Fruit fly (Drosophila melanogaster): Measurements from ENCODE around the gene nSMase.

nSMase gene

DNA sequence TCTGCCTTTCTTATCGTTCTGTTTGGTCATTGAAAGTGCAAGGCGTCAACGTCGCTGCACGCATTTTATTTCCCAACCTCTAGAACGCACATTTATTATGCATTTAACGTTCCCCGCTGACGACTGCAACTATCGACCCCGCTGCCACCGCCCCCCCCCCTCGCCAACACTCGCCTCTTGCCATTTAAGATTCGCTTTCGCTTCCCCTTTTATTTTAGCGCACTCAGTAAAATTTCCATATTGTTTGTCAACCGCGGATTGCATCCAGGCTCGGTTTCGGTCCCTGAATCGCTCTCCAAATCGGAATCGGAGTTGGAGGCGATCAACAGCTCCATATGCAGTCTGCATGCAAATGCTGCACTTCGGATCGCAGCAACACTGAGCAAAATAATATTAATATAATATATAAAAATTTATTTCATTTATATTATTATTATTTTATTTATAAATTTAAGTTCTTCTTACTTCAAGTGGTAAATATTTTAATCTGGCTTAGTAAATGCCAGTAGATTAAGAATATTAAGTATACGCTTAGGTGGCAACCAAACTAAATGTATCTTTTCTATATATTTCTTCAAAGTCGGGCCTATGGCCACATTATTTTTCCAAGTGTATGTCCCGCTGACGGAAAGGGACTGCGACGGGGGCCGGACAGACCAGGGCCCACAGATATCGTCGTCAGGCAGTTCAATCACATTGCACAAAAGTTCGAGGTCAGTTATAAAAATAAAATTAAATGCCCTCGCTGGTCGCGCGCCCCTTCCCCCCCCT, 21.8 kb downstream of the nSMase start:
- TF ChIP-seq CTCF (optimal IDR thresholded peaks at IDR 0.05) (no peak), CG8478 (optimal IDR thresholded peaks at IDR 0.05) (no peak)

DNA sequence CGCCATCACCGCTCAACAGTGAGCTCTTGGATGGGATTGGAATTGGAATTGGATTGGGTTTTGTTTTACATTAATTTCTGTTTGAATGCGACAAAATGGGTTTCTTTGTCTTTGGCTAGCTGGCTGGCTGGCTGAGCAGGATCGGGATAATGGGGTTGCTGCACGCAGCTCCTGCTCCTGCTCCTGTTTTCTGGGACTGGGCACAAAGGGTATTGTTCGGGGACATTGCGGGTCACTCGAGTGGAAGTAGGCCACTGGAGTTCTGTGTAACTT, 22.3 kb downstream of the nSMase start:
- TF ChIP-seq CG8478 (optimal IDR thresholded peaks at IDR 0.05) (no peak), CTCF (optimal IDR thresholded peaks at IDR 0.05) (no peak)

DNA sequence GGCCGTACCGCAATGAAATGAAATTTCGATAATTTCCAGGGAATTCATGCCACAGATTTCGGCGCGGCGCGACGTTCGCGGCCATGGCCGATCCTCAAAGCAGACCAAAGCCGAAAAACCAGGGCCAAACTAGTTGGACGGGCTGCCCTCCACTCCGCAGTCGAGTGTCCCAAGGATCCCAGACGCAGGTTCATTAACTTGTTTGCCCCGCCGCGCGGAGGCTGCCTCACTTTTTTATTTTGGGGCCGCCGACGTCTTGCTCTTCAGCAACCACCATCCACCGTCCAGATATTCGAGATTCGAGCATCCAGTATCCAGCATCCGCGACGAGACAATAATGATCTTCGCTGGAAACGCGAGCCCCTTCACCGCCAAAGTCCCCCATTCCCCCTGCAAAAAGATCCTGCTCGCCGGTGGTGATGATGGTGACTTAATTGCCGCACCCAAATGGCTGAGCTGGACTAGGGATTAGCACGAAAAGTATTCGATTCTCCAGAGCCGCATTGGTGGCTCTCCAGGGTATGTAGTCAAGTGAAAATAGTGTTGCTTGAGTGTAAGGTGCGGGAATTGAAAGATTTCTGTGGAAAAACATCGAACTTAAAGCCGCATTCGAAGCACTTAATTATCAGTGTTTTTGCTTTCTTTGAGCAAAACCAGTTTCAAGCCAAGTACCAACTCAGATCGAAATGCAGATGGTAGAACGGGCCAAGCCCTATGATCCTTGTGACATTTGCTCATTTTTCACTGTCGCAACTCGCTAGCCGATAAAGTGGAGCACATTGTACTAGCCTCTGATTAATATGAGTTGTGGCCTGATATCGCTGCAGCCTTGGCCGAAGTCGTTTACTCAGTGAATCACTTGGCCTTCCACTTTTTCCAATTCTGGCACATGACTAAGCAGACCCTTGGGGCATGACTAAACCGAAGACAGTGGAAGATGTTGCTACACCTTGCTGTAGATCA, 23.4 kb downstream of the nSMase start:
- no peak for TF ChIP-seq CG8478 (optimal IDR thresholded peaks at IDR 0.05)
- TF ChIP-seq CTCF (optimal IDR thresholded peaks at IDR 0.05), result no peak

DNA sequence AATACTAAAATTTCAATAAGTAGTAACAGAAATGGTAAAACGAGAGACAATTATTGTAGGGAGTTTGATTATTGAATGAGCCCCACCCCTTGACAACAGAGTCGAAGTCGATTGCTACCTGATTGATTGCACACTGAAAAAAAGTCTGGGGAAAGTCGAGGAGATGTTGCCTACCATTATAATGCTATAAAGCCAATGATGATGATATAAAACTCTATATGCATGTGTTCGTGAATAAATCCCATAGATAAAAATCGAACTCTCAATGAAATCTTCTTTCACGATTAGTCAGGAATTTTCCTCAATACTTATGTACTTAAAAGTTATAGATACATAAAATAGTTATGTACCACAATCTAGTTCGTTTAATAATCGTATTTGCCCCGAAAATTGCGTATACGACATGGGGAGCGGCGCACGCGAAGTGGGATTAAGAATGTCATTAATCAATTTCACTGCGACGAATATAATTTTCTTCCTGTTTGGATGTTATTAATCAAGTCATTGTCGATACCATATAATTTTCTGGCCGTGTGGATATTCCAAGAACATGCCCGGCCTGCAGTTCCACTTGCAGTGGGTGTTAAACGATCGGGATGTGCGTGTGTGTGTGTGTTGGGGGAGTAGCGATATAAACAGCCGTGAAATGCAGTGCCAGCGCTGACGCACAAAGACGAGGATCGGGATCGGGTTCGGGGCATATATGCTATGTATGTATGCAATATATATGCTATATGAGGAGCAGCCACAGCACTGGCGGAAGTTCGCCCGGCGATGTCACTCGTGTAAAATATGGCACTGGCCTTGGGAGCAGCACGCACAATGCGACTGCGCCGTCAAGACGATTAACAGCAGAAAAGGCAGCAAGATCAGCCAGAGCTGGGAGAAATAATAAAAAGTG, 25.5 kb downstream of the nSMase start, which contains the start of gene CG12078:
Gene CG12078 (minus strand): TSS at position 51 of the 901 bp plus-strand sequence.
- TF ChIP-seq CG8478 (optimal IDR thresholded peaks at IDR 0.05) (no peak), CTCF (optimal IDR thresholded peaks at IDR 0.05) (no peak)

DNA sequence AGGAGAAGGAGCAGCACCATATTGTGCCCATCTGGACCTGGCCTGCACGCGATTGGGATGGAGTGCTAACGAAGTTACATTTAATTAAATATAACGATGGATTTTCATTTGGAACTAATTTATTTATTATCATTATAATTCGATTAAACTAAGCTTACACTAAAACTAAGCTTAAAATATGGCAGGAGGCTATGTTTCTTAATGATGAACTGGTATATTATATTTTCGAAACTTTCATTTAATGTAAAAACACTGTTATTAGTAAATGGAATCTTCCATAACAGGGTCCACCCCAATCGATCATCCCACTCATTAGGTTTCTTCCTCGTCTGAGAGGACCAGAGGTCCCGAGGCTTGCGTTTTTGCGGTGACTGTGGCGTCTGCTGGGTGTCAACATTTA, 26.2 kb downstream of the nSMase start:
- TF ChIP-seq CTCF (optimal IDR thresholded peaks at IDR 0.05) (no peak), CG8478 (optimal IDR thresholded peaks at IDR 0.05) (no peak)

DNA sequence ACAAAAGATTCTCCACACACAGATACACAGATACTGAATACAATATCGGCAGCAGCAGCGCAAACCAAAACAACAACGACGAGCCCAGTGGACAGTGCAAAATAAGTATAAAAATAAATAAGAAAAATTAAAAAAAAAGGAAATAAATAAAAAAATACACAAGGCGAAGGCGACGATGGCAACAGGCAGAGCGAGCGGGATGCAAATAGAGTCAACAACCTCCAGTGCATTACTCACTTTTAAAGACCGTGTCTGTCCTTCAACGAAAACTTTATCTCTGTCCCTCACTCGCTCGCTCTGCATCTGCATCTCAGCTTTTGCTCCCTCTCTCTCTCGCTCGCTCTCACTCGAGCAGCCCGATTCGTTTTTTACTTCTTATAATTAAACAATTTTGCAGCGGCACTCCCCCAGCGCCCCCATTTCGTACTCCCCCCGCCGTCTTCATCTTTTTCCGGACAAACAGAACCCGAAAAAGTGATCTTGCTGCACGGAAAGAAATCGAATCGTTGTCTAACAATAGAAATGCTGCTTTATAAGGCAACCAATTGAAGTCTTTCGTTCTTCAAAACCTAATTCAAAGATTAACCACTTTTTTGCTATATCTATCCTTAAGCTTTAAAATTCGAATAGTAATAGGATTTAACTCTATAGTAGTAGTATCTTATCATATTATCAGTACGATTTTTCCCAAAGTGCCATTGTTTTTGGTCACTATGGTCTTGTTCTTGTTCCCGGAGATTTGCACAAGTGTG, 27.6 kb downstream of the nSMase start:
- TF ChIP-seq CG8478 (optimal IDR thresholded peaks at IDR 0.05), result no peak
- TF ChIP-seq CTCF (optimal IDR thresholded peaks at IDR 0.05), result no peak

DNA sequence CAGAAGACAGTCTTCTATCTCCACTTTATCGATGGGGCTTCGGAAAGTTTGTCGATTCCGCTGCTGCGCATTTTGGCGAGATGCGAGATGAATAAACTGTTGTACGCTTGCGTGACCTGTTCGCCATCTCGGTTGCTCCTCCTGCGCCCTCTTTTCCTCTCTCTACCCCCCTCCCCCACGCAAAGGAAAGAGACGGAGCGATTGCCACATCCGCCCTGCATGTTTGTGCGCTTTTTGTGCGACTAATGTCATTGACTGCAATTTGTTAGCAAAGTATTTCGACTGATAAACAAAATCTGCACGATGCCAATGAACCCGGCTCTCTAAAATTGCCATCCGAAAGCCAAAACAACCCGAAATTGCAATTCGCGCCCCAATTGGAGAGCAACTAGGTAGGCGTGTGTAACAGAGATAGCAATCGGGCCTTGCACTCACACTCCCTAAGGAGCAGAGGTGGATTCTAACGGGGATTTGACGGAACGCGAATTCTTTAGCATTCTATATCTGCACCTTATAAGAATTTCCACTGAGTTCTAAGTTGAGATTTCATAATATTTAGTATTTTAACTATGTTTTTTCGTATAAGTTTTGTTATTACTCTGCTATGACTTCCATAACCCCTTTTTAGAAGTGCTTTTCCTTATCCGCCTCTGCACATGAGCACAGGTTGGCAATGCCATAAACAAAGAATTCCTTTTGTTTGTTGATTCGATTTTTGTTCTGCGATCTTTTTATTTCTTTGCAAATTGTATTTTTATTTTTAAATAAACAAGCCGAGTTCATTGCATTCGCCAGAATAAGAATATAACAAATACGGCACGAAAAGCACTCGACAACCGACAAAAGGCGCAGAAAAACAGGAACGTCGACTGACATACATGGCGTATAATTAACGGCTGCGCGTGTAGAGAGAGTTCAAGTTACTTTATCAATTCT, 28.4 kb downstream of the nSMase start, which contains the start of gene CG43389:
Gene CG43389 (plus strand): TSS at position 886 of the 936 bp plus-strand sequence.
- TF ChIP-seq CTCF (optimal IDR thresholded peaks at IDR 0.05), result no peak
- TF ChIP-seq CG8478 (optimal IDR thresholded peaks at IDR 0.05), result no peak

DNA sequence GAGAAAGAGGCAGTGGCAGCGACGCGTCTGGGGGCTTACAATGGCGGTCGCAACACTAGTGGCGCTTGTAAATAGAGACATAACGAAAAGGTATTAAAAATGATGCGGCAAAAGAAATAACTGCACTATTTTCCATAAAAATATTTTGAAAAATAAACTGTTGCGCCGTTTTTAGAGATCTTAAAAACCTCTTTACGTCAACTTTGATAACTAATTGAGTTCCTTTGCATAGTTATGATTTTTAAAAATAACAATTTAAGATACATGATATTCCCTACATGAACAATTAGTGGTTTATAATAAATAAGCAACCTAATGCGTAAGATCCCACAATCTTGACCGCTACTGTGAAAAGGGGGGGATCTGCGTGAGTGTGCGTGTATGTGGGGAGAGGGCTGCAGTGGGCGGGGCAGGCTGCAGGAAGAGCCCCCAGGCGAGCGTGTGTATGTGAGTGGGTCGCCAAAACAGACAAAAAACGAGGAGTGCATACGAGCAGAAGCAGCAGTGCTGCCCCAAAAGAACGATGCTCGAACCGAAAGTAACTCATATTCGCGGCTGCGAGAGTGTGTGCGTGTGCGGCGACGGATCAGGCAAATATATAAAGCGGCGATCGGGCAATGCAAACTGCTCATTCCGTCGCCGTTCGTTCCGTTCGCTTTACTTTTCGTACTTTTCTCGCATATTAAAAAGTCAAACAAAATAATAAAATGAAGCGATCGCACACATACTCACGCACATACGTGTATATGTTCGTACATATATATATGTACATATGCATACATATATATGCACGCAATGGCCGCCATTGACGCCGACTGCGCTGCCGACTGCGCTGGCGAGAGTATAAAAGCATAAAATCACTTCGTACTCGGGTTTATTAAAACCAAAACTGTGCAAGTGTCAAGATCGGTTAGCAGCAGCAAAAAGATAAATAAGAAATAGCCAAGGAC, 30.0 kb downstream of the nSMase start:
- TF ChIP-seq CTCF (optimal IDR thresholded peaks at IDR 0.05), result no peak
- TF ChIP-seq CG8478 (optimal IDR thresholded peaks at IDR 0.05), result no peak

DNA sequence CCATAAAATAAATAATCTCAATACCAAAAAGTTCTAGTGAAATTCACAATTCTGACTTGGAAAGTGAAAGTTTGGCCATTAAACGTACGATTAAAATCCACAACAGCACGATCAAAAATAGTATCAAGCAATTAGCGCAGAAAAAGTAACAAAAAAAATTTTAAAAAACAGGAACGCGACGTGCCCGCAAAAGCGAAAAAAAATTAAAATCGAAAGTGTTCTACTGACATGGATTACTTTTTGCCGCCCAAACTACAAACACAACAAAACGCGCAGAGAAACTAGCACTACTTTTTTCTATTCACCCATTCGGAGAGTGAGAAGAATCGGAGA, 30.7 kb downstream of the nSMase start:
- TF ChIP-seq CG8478 (optimal IDR thresholded peaks at IDR 0.05), result no peak
- no peak for TF ChIP-seq CTCF (optimal IDR thresholded peaks at IDR 0.05)

DNA sequence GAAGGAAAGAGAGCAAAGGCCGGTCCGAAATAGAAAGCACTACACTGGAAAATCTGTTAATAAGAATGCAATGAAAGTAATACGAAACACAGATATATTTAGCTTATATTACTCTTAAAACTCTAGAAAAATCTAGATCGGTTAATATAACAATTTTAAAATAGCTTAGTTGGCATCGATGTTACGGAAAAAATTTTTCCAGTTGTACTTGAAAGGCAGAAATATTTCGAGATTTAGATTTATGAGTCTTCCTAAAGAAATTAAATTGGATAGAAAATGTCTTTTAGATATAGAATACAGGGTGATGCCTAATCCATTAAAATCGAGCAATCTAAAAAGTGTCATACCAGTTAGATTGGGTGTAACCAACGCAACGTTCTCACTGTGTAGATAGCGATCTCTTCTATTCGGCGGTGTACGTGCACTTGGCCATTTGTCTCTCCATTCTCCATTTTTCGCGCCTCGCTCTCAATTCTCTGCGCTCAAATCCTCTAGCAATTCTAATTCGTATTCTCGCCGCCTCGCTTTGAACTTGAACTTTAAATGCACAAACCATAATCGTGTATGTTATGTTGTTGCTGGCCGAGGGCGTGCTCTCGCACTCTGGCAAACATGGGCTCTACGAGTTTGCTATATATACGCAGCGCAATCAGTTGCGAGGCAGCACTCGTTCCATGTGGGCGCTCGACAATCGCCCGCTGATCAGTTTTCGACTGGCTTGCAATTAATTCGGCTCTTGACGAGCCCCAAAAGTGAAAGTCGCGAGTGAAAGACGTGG, 31.2 kb downstream of the nSMase start:
- no peak for TF ChIP-seq CG8478 (optimal IDR thresholded peaks at IDR 0.05)
- TF ChIP-seq CTCF (optimal IDR thresholded peaks at IDR 0.05), result no peak

DNA sequence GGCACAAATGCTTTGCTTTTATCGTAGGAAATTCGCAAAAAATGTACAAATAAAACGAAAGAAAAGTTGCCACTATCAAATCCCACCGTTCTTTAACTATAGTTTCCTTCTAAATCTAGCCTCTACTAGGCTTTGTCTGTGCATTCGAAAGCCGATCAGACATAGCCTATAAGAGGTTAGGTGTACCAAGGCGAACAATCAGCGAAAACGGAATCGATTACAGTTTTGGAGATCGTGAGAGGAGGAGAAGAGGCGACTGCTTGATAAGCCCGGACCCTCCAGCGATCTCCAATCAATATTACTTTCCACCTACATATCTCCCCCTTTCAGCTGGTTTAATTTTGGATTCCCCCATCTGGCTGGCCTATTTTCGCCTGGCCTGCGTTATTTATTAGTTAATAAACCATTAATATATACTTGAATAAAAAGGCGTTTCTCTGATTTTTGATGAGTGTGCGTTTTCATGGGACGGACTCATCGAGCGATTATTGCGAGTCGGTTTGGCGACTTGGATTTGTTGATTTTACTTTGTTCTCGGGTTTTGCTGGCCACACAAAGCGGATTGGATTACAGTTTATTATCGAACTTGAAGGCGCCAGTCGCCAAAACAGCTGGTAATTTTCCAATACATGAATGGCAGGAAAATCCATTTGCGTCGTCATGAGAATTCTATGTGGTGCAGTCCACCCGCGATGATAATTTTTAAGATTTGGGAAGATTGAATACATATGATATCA, 32.1 kb downstream of the nSMase start:
- TF ChIP-seq CTCF (optimal IDR thresholded peaks at IDR 0.05), result no peak
- no peak for TF ChIP-seq CG8478 (optimal IDR thresholded peaks at IDR 0.05)

Data from S2 (cell line).